Fruit fly (Drosophila melanogaster) whole organism, prepupa: Measurements from ENCODE around the gene RhoGAP19D.

Experiments used
- Blimp-1 ChIP-seq: fragments of 200-800 bp; sonication (Bioruptor generic); optimal IDR thresholded peaks from 3 replicates; lab custom pipeline; 2017; ENCODE audit warnings: missing biosample characterization, missing genetic modification characterization, mild to moderate bottlenecking, moderate library complexity, missing genetic modification reagents
- Met ChIP-seq: fragments of 200-800 bp; sonication (Bioruptor generic); optimal IDR thresholded peaks from 3 replicates; lab custom pipeline; 2016; ENCODE audit warnings: missing biosample characterization, missing genetic modification characterization
- dac ChIP-seq: fragments of 200-800 bp; sonication (Bioruptor generic); optimal IDR thresholded peaks from 2 replicates; lab custom pipeline; 2017; ENCODE audit warnings: missing biosample characterization, mild to moderate bottlenecking, missing genetic modification characterization
- topi ChIP-seq: fragments of 200-800 bp; sonication (Bioruptor generic); optimal IDR thresholded peaks from 3 replicates; lab custom pipeline; 2016; ENCODE audit warnings: missing biosample characterization, missing genetic modification characterization

- TF ChIP-seq topi (GFP tag; lab: Kevin White, UChicago) (peak; percentile 80), dac (GFP tag; lab: Kevin White, UChicago) (peak; percentile 83), Met (GFP tag; lab: Kevin White, UChicago) (peak; percentile 76), Blimp-1 (GFP tag; lab: Kevin White, UChicago) (peak; percentile 2)
These were observed 21.8 kb downstream of the RhoGAP19D start for dm6 chrX:20488701-20489122.
